Fruit fly (Drosophila melanogaster): ENCODE data around the gene CG8202.
A peak's percentile ranks its signal among the peaks of the same experiment; 100 is the strongest.

DNA sequence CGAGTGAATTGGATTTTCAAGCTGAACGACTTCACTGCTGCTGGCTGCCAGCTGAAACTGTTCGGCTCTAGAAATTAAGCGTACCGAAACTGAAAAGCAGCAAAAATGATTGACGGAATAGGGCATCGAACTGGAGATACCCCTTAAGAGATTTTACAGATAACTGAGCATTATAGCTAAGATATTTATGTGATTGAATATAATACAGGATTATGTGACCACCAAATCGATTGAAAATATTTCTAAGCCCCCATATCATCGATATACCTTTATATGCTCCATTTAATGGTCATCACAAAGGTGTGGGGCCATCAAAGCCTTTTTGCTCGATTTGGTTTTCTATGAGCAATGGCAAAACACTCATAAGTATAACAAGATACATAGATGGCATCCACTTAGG is 52.9 kb downstream of the CG8202 start:
- TF ChIP-seq luna (GFP tag; optimal IDR thresholded peaks at IDR 0.05), result no peak
- no peak for TF ChIP-seq Fer1 (GFP tag; optimal IDR thresholded peaks at IDR 0.05)
- TF ChIP-seq CG9932 (GFP tag; IDR thresholded peaks at IDR 0.05), result peak; percentile 69
- TF ChIP-seq run (tag; optimal IDR thresholded peaks at IDR 0.05), result no peak
- no peak for TF ChIP-seq bsh (GFP tag; optimal IDR thresholded peaks at IDR 0.05)
- no peak for TF ChIP-seq Kr (GFP tag; optimal IDR thresholded peaks at IDR 0.05)
- peak; percentile 77 for TF ChIP-seq Ada2b (GFP tag; IDR thresholded peaks at IDR 0.05)
- no peak for TF ChIP-seq cato (GFP tag; optimal IDR thresholded peaks at IDR 0.05; ENCODE audit: borderline replicate concordance)
- TF ChIP-seq toy (GFP tag; IDR thresholded peaks at IDR 0.05), result no peak
- TF ChIP-seq schlank (tag; optimal IDR thresholded peaks at IDR 0.05), result no peak
- no peak for TF ChIP-seq sens-2 (GFP tag; IDR thresholded peaks at IDR 0.05)
- no peak for TF ChIP-seq CG10147 (GFP tag; optimal IDR thresholded peaks at IDR 0.05)
- TF ChIP-seq Asciz (GFP tag; optimal IDR thresholded peaks at IDR 0.05), result no peak

Measured in whole organism, embryonic.